Worm (Caenorhabditis elegans) whole organism, midembryonic: Measurements from ENCODE around the gene dach-1.

Source experiments
- T22C8.4 ChIP-seq: fragments of 200-800 bp; sonication (Bioruptor generic); IDR thresholded peaks from 2 replicates; pipeline ENCODE4 v1.3.6; 2022; ENCODE audit warnings: missing genetic modification characterization, missing compliant biosample characterization
- cog-1 ChIP-seq: sonication (generic microtip); optimal IDR thresholded peaks from 2 replicates; lab custom pipeline; 2016; ENCODE audit warnings: missing genetic modification characterization, missing compliant biosample characterization
- flt-1 ChIP-seq: fragments of 200-800 bp; sonication (Bioruptor generic); IDR thresholded peaks from 2 replicates; pipeline ENCODE4 v1.3.6; 2022; ENCODE audit warnings: missing genetic modification characterization, missing compliant biosample characterization
- klf-2 ChIP-seq: fragments of 200-800 bp; sonication (Bioruptor generic); conservative IDR thresholded peaks from 2 replicates; pipeline ENCODE4 v1.3.6; 2022; ENCODE audit warnings: missing genetic modification reagents, missing genetic modification characterization, missing compliant biosample characterization
- med-1 ChIP-seq: sonication (generic microtip); optimal IDR thresholded peaks from 2 replicates; lab custom pipeline; 2017; ENCODE audit warnings: missing genetic modification characterization, mild to moderate bottlenecking, missing compliant biosample characterization, antibody characterized with exemption, missing genetic modification reagents; ENCODE audit not compliant: insufficient read depth
- ref-1 ChIP-seq: fragments of 200-800 bp; sonication (Bioruptor generic); conservative IDR thresholded peaks from 2 replicates; pipeline ENCODE4 v1.3.6; 2022; ENCODE audit warnings: missing genetic modification reagents, missing genetic modification characterization, missing compliant biosample characterization
- tab-1 ChIP-seq: fragments of 200-800 bp; sonication (Bioruptor generic); IDR thresholded peaks from 2 replicates; pipeline ENCODE4 v1.3.6; 2022; ENCODE audit warnings: missing genetic modification characterization, missing compliant biosample characterization
- ztf-23 ChIP-seq: fragments of 200-800 bp; sonication (Bioruptor generic); IDR thresholded peaks from 2 replicates; pipeline ENCODE4 v1.3.6; 2022; ENCODE audit warnings: missing genetic modification reagents, missing genetic modification characterization, missing compliant biosample characterization
- ztf-29 ChIP-seq: fragments of 200-800 bp; sonication (Bioruptor generic); IDR thresholded peaks from 2 replicates; pipeline ENCODE4 v1.3.6; 2022; ENCODE audit warnings: missing genetic modification reagents, missing genetic modification characterization, missing compliant biosample characterization

dach-1 gene

ce11 chrV:3953739-3954138 is 3.9 kb downstream of the dach-1 start, which contains the start of gene str-247:
TSS of gene str-247 (plus strand) at chrV:3954039.
- no peak for TF ChIP-seq ztf-23 (GFP tag; lab: Robert Waterston, UW)
- no peak for TF ChIP-seq ztf-29 (GFP tag; lab: Robert Waterston, UW)
- no peak for TF ChIP-seq flt-1 (GFP tag; lab: Robert Waterston, UW)
- TF ChIP-seq tab-1 (GFP tag; lab: Robert Waterston, UW) = no peak
- TF ChIP-seq T22C8.4 = no peak
- no peak for TF ChIP-seq med-1 (GFP tag; lab: Kevin White, UChicago)
- TF ChIP-seq ref-1 (GFP tag; lab: Robert Waterston, UW) = no peak
- TF ChIP-seq klf-2 (GFP tag; lab: Robert Waterston, UW) = no peak
- no peak for TF ChIP-seq cog-1 (tag; lab: Kevin White, UChicago)

ce11 chrV:3957608-3958007 is 7.8 kb downstream of the dach-1 start, which contains the start of gene cyp-34A5:
TSS of gene cyp-34A5 (minus strand) at chrV:3957708.
- TF ChIP-seq med-1 (GFP tag; lab: Kevin White, UChicago) = no peak
- TF ChIP-seq T22C8.4 = no peak
- TF ChIP-seq ztf-23 (GFP tag; lab: Robert Waterston, UW) = no peak
- TF ChIP-seq ref-1 (GFP tag; lab: Robert Waterston, UW) = no peak
- no peak for TF ChIP-seq flt-1 (GFP tag; lab: Robert Waterston, UW)
- no peak for TF ChIP-seq ztf-29 (GFP tag; lab: Robert Waterston, UW)
- TF ChIP-seq tab-1 (GFP tag; lab: Robert Waterston, UW) = no peak

DNA sequence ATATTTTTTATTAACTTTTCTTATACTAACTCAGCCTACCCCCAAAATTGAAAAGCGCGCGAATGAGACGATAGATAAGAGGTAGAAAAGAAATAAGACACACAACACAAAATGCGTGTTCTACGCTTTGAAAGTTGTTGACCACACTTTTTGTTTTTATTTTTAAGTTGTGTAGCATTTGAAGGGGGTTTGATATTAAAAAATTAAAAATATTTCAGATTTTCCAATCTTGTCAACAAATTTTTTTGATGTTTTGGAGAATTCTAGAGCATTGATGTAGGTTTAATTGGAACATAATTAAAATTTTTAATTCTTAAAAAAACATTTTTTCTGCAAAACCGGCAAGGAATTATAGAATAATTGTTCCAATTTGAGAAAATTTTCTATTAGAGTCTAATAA is 11.4 kb downstream of the dach-1 start, which contains the start of gene cyp-34A6:
cyp-34A6 (minus strand) TSS at position 101 of the 400 bp plus-strand sequence.
- TF ChIP-seq med-1 (GFP tag; lab: Kevin White, UChicago) (no peak), ztf-23 (GFP tag; lab: Robert Waterston, UW) (no peak), flt-1 (GFP tag; lab: Robert Waterston, UW) (no peak), klf-2 (GFP tag; lab: Robert Waterston, UW) (no peak), T22C8.4 (no peak), ztf-29 (GFP tag; lab: Robert Waterston, UW) (no peak), ref-1 (GFP tag; lab: Robert Waterston, UW) (no peak), cog-1 (tag; lab: Kevin White, UChicago) (no peak), tab-1 (GFP tag; lab: Robert Waterston, UW) (no peak)

ce11 chrV:3963715-3964114 is 13.9 kb downstream of the dach-1 start, which contains the start of gene cyp-34A7:
TSS of gene cyp-34A7 (minus strand) at chrV:3963815.
- TF ChIP-seq cog-1 (tag; lab: Kevin White, UChicago) = no peak
- TF ChIP-seq ztf-23 (GFP tag; lab: Robert Waterston, UW) = no peak
- no peak for TF ChIP-seq med-1 (GFP tag; lab: Kevin White, UChicago)
- TF ChIP-seq ztf-29 (GFP tag; lab: Robert Waterston, UW) = no peak
- TF ChIP-seq flt-1 (GFP tag; lab: Robert Waterston, UW) = no peak
- no peak for TF ChIP-seq ref-1 (GFP tag; lab: Robert Waterston, UW)
- no peak for TF ChIP-seq tab-1 (GFP tag; lab: Robert Waterston, UW)
- no peak for TF ChIP-seq T22C8.4
- no peak for TF ChIP-seq klf-2 (GFP tag; lab: Robert Waterston, UW)

DNA sequence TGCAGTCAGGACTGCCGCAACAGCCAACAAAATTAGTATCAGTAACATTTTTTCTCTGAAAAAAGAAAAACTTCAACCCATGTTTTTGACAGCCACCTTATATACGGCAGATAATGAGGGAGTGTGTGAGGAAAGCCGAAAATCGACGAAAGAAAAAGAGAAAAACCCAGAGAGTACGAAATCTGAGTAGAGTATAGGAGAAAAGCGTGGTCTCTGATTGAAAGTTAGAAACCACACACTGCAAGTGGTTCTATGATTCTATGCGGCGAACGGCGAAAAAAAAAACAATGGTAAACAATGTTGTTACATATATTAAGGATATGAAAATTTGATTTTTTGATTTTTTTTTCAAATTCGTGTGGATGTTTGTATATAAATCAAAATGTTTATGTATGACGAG is 17.9 kb downstream of the dach-1 start, which contains the start of gene cyp-34A8:
cyp-34A8 (minus strand) TSS at position 62 of the 400 bp plus-strand sequence.
- TF ChIP-seq tab-1 (GFP tag; lab: Robert Waterston, UW) = no peak
- TF ChIP-seq klf-2 (GFP tag; lab: Robert Waterston, UW) = no peak
- TF ChIP-seq ztf-29 (GFP tag; lab: Robert Waterston, UW) = no peak
- TF ChIP-seq T22C8.4 = no peak

- TF ChIP-seq ztf-29 (GFP tag; lab: Robert Waterston, UW) = no peak
- no peak for TF ChIP-seq ztf-23 (GFP tag; lab: Robert Waterston, UW)
- no peak for TF ChIP-seq med-1 (GFP tag; lab: Kevin White, UChicago)
- TF ChIP-seq flt-1 (GFP tag; lab: Robert Waterston, UW) = no peak
Observed at ce11 chrV:3968929-3969328, 19.1 kb downstream of the dach-1 start.

- TF ChIP-seq flt-1 (GFP tag; lab: Robert Waterston, UW) (no peak), ref-1 (GFP tag; lab: Robert Waterston, UW) (no peak), tab-1 (GFP tag; lab: Robert Waterston, UW) (no peak), T22C8.4 (no peak), med-1 (GFP tag; lab: Kevin White, UChicago) (no peak), ztf-29 (GFP tag; lab: Robert Waterston, UW) (no peak), cog-1 (tag; lab: Kevin White, UChicago) (no peak), ztf-23 (GFP tag; lab: Robert Waterston, UW) (no peak), klf-2 (GFP tag; lab: Robert Waterston, UW) (no peak)
Observed at ce11 chrV:3969664-3970063, 19.8 kb downstream of the dach-1 start.

ce11 chrV:3970410-3970809 is 20.6 kb downstream of the dach-1 start, which contains the start of gene cyp-34A9:
TSS of gene cyp-34A9 (minus strand) at chrV:3970540.
- TF ChIP-seq med-1 (GFP tag; lab: Kevin White, UChicago) (no peak), ztf-29 (GFP tag; lab: Robert Waterston, UW) (no peak), flt-1 (GFP tag; lab: Robert Waterston, UW) (no peak), tab-1 (GFP tag; lab: Robert Waterston, UW) (no peak), ref-1 (GFP tag; lab: Robert Waterston, UW) (no peak), T22C8.4 (no peak), cog-1 (tag; lab: Kevin White, UChicago) (no peak), klf-2 (GFP tag; lab: Robert Waterston, UW) (no peak), ztf-23 (GFP tag; lab: Robert Waterston, UW) (no peak)

- TF ChIP-seq klf-2 (GFP tag; lab: Robert Waterston, UW) (no peak), ztf-23 (GFP tag; lab: Robert Waterston, UW) (no peak), T22C8.4 (no peak), flt-1 (GFP tag; lab: Robert Waterston, UW) (no peak), ref-1 (GFP tag; lab: Robert Waterston, UW) (no peak), tab-1 (GFP tag; lab: Robert Waterston, UW) (no peak), med-1 (GFP tag; lab: Kevin White, UChicago) (no peak), ztf-29 (GFP tag; lab: Robert Waterston, UW) (no peak), cog-1 (tag; lab: Kevin White, UChicago) (no peak)
Observed at ce11 chrV:3972846-3973245, 23.0 kb downstream of the dach-1 start, which contains the start of gene cyp-34A10. TSS of gene cyp-34A10 (minus strand) at chrV:3972991.
